Fruit fly (Drosophila melanogaster) whole organism, embryonic: ENCODE measurements around the gene TwdlF.
A peak's percentile ranks its signal among the peaks of the same experiment; 100 is the strongest.

Experiments
- Ada2b ChIP-seq: fragments of 200-800 bp; sonication (Bioruptor generic); IDR thresholded peaks from 2 replicates; pipeline ENCODE4 v1.3.6; 2022; ENCODE audit warnings: missing biosample characterization, missing genetic modification characterization
- Blimp-1 ChIP-seq: fragments of 200-800 bp; sonication (Bioruptor generic); optimal IDR thresholded peaks from 3 replicates; lab custom pipeline; 2018; ENCODE audit warnings: missing biosample characterization, missing genetic modification characterization, mild to moderate bottlenecking, moderate library complexity, missing genetic modification reagents
- C15 ChIP-seq: fragments of 200-800 bp; sonication (Bioruptor generic); IDR thresholded peaks from 3 replicates; pipeline ENCODE4 v1.3.6; 2022; ENCODE audit warnings: missing biosample characterization, missing genetic modification characterization
- CG12391 ChIP-seq: fragments of 200-800 bp; sonication (Bioruptor generic); optimal IDR thresholded peaks from 3 replicates; lab custom pipeline; 2018; ENCODE audit warnings: missing biosample characterization, mild to moderate bottlenecking, missing genetic modification characterization, moderate library complexity
- CG12769 ChIP-seq: fragments of 200-800 bp; sonication (Bioruptor generic); optimal IDR thresholded peaks from 2 replicates; lab custom pipeline; 2019; ENCODE audit warnings: missing biosample characterization, mild to moderate bottlenecking, missing genetic modification characterization, moderate library complexity
- CG13123 ChIP-seq: fragments of 200-800 bp; sonication (Bioruptor generic); optimal IDR thresholded peaks from 2 replicates; lab custom pipeline; 2016; ENCODE audit warnings: missing biosample characterization, missing genetic modification characterization
- CG13775 ChIP-seq: fragments of 200-800 bp; sonication (Bioruptor generic); optimal IDR thresholded peaks from 3 replicates; lab custom pipeline; 2017; ENCODE audit warnings: missing biosample characterization, mild to moderate bottlenecking, missing genetic modification characterization
- CG14965 ChIP-seq: fragments of 200-800 bp; sonication (Bioruptor generic); optimal IDR thresholded peaks from 2 replicates; lab custom pipeline; 2016; ENCODE audit warnings: missing biosample characterization, missing genetic modification characterization, borderline replicate concordance
- CG17568 ChIP-seq: fragments of 200-800 bp; sonication (Bioruptor generic); optimal IDR thresholded peaks from 2 replicates; lab custom pipeline; 2018; ENCODE audit warnings: missing biosample characterization, mild to moderate bottlenecking, missing genetic modification characterization, moderate library complexity
- CG17912 ChIP-seq: fragments of 200-800 bp; sonication (Bioruptor generic); optimal IDR thresholded peaks from 2 replicates; lab custom pipeline; 2018; ENCODE audit warnings: missing biosample characterization, mild to moderate bottlenecking, missing genetic modification characterization
- CG18476 ChIP-seq: fragments of 200-800 bp; sonication (Bioruptor generic); optimal IDR thresholded peaks from 2 replicates; lab custom pipeline; 2016; ENCODE audit warnings: missing biosample characterization, mild to moderate bottlenecking, missing genetic modification characterization
- CG2199 ChIP-seq: fragments of 200-800 bp; sonication (Bioruptor generic); IDR thresholded peaks from 3 replicates; pipeline ENCODE4 v1.3.6; 2022; ENCODE audit warnings: missing biosample characterization, missing genetic modification characterization
- CG3407 ChIP-seq: fragments of 200-800 bp; sonication (Bioruptor generic); optimal IDR thresholded peaks from 2 replicates; lab custom pipeline; 2018; ENCODE audit warnings: missing biosample characterization, mild to moderate bottlenecking, missing genetic modification characterization
- CG3995 ChIP-seq: fragments of 200-800 bp; sonication (Bioruptor generic); optimal IDR thresholded peaks from 3 replicates; lab custom pipeline; 2016; ENCODE audit warnings: missing biosample characterization, missing genetic modification characterization
- CG4820 ChIP-seq: fragments of 200-800 bp; sonication (Bioruptor generic); optimal IDR thresholded peaks from 3 replicates; lab custom pipeline; 2016; ENCODE audit warnings: missing biosample characterization, missing genetic modification characterization
- CG6272 ChIP-seq: fragments of 200-800 bp; sonication (Bioruptor generic); IDR thresholded peaks from 2 replicates; pipeline ENCODE4 v1.3.6; 2022; ENCODE audit warnings: missing biosample characterization, missing genetic modification characterization
- CG6689 ChIP-seq: fragments of 200-800 bp; sonication (Bioruptor generic); IDR thresholded peaks from 2 replicates; pipeline ENCODE4 v1.3.6; 2022; ENCODE audit warnings: missing biosample characterization, missing genetic modification characterization
- CG6765 ChIP-seq: fragments of 200-800 bp; sonication (Bioruptor generic); optimal IDR thresholded peaks from 3 replicates; lab custom pipeline; 2017; ENCODE audit warnings: missing biosample characterization, mild to moderate bottlenecking, missing genetic modification characterization
- CG7556 ChIP-seq: fragments of 200-800 bp; sonication (Bioruptor generic); optimal IDR thresholded peaks from 2 replicates; lab custom pipeline; 2017; ENCODE audit warnings: missing biosample characterization, mild to moderate bottlenecking, missing genetic modification characterization
- CG9215 ChIP-seq: fragments of 200-800 bp; sonication (Bioruptor generic); IDR thresholded peaks from 2 replicates; pipeline ENCODE4 v1.3.6; 2022; ENCODE audit warnings: missing biosample characterization, missing genetic modification characterization
- CG9437 ChIP-seq: fragments of 200-800 bp; sonication (Bioruptor generic); optimal IDR thresholded peaks from 2 replicates; lab custom pipeline; 2018; ENCODE audit warnings: missing biosample characterization, mild to moderate bottlenecking, missing genetic modification characterization
- HHEX ChIP-seq: fragments of 200-800 bp; sonication (Bioruptor generic); optimal IDR thresholded peaks from 3 replicates; lab custom pipeline; 2017; ENCODE audit warnings: missing biosample characterization, mild to moderate bottlenecking, missing genetic modification characterization, missing genetic modification reagents
- Kr ChIP-seq: fragments of 200-800 bp; sonication (Bioruptor generic); optimal IDR thresholded peaks from 2 replicates; lab custom pipeline; 2017; ENCODE audit warnings: missing biosample characterization, mild to moderate bottlenecking, missing genetic modification characterization
- Mad ChIP-seq: fragments of 200-800 bp; sonication (Bioruptor generic); optimal IDR thresholded peaks from 2 replicates; lab custom pipeline; 2016; ENCODE audit warnings: missing biosample characterization, missing genetic modification characterization
- NFAT ChIP-seq: fragments of 200-800 bp; sonication (Bioruptor generic); IDR thresholded peaks from 2 replicates; pipeline ENCODE4 v1.3.6; 2022; ENCODE audit warnings: missing biosample characterization, missing genetic modification characterization
- NfI ChIP-seq: fragments of 200-800 bp; sonication (Bioruptor generic); optimal IDR thresholded peaks from 3 replicates; lab custom pipeline; 2018; ENCODE audit warnings: missing biosample characterization, mild to moderate bottlenecking, missing genetic modification characterization, moderate library complexity
- Six4 ChIP-seq: fragments of 200-800 bp; sonication (Bioruptor generic); optimal IDR thresholded peaks from 2 replicates; lab custom pipeline; 2016; ENCODE audit warnings: missing biosample characterization, missing genetic modification characterization
- Sox100B ChIP-seq: fragments of 200-800 bp; sonication (Bioruptor generic); optimal IDR thresholded peaks from 3 replicates; lab custom pipeline; 2018; ENCODE audit warnings: missing biosample characterization, mild to moderate bottlenecking, missing genetic modification characterization
- Sox102F ChIP-seq: fragments of 200-800 bp; sonication (Bioruptor generic); optimal IDR thresholded peaks from 2 replicates; lab custom pipeline; 2018; ENCODE audit warnings: missing biosample characterization, mild to moderate bottlenecking, missing genetic modification characterization, moderate library complexity
- amos ChIP-seq: fragments of 200-800 bp; sonication (Bioruptor generic); IDR thresholded peaks from 2 replicates; pipeline ENCODE4 v1.3.6; 2022; ENCODE audit warnings: missing biosample characterization, missing genetic modification characterization; ENCODE audit not compliant: partially characterized antibody
- cad ChIP-seq: fragments of >200 bp; optimal IDR thresholded peaks from 2 replicates; lab custom pipeline; 2017; ENCODE audit warnings: missing biosample characterization, missing genetic modification characterization
- cwo ChIP-seq: fragments of 200-800 bp; sonication (Bioruptor generic); optimal IDR thresholded peaks from 3 replicates; lab custom pipeline; 2017; ENCODE audit warnings: missing biosample characterization, missing genetic modification characterization, mild to moderate bottlenecking, moderate library complexity, missing genetic modification reagents
- dimm ChIP-seq: fragments of 200-800 bp; sonication (Bioruptor generic); IDR thresholded peaks from 2 replicates; pipeline ENCODE4 v1.3.6; 2022; ENCODE audit warnings: missing biosample characterization, missing genetic modification characterization
- dysf ChIP-seq: fragments of 200-800 bp; sonication (Bioruptor generic); IDR thresholded peaks from 3 replicates; pipeline ENCODE4 v1.3.6; 2022; ENCODE audit warnings: missing biosample characterization, missing genetic modification characterization
- exex ChIP-seq: fragments of 200-800 bp; sonication (Bioruptor generic); optimal IDR thresholded peaks from 4 replicates; lab custom pipeline; 2018; ENCODE audit warnings: missing biosample characterization, mild to moderate bottlenecking, missing genetic modification characterization, moderate library complexity
- fd96Cb ChIP-seq: fragments of 200-800 bp; sonication (Bioruptor generic); optimal IDR thresholded peaks from 2 replicates; lab custom pipeline; 2018; ENCODE audit warnings: missing biosample characterization, mild to moderate bottlenecking, missing genetic modification characterization, moderate library complexity
- grau ChIP-seq: fragments of 200-800 bp; optimal IDR thresholded peaks from 3 replicates; lab custom pipeline; 2019; ENCODE audit warnings: missing biosample characterization, mild to moderate bottlenecking, missing genetic modification characterization, moderate library complexity
- gro ChIP-seq: fragments of 200-800 bp; sonication (Bioruptor generic); optimal IDR thresholded peaks from 2 replicates; lab custom pipeline; 2016; ENCODE audit warnings: missing biosample characterization, missing genetic modification characterization
- hbn ChIP-seq: fragments of 200-800 bp; sonication (Bioruptor generic); IDR thresholded peaks from 2 replicates; pipeline ENCODE4 v1.3.6; 2022; ENCODE audit warnings: missing biosample characterization, missing genetic modification characterization; ENCODE audit not compliant: partially characterized antibody
- her ChIP-seq: fragments of 200-800 bp; sonication (Bioruptor generic); optimal IDR thresholded peaks from 2 replicates; lab custom pipeline; 2016; ENCODE audit warnings: missing biosample characterization, missing genetic modification characterization
- insv ChIP-seq, 2 experiments: fragments of 200-800 bp; sonication (Bioruptor generic); optimal IDR thresholded peaks; 3 replicates each; lab custom pipeline; 2016 to 2018; ENCODE audit warnings: missing biosample characterization in 2 of 2, missing genetic modification characterization in 2 of 2
- jing ChIP-seq: fragments of 200-800 bp; sonication (Bioruptor generic); optimal IDR thresholded peaks from 2 replicates; lab custom pipeline; 2018; ENCODE audit warnings: missing biosample characterization, mild to moderate bottlenecking, missing genetic modification characterization
- pros ChIP-seq: fragments of 200-800 bp; sonication (Bioruptor generic); optimal IDR thresholded peaks from 3 replicates; lab custom pipeline; 2019; ENCODE audit warnings: missing biosample characterization, mild to moderate bottlenecking, missing genetic modification characterization, moderate library complexity
- rib ChIP-seq: fragments of 200-800 bp; sonication (Bioruptor generic); IDR thresholded peaks from 2 replicates; pipeline ENCODE4 v1.3.6; 2022; ENCODE audit warnings: missing biosample characterization, missing genetic modification characterization
- trh ChIP-seq: fragments of 200-800 bp; sonication (Bioruptor generic); optimal IDR thresholded peaks from 2 replicates; lab custom pipeline; 2016; ENCODE audit warnings: missing biosample characterization, missing genetic modification characterization
- z ChIP-seq: fragments of 200-800 bp; sonication (Bioruptor generic); IDR thresholded peaks from 3 replicates; pipeline ENCODE4 v1.3.6; 2022; ENCODE audit warnings: missing biosample characterization, missing genetic modification characterization

The TwdlF gene

dm6 chr3R:4214038-4214437 lies 32.8 kb upstream of the TwdlF start (continued):
- TF ChIP-seq gro (GFP tag; lab: Kevin White, UChicago), result no peak
- peak; percentile 45; the same call in 1 of the 3 replicates for TF ChIP-seq C15 (GFP tag; lab: Robert Waterston, UW)
- peak; percentile 64 for TF ChIP-seq Six4 (GFP tag; lab: Kevin White, UChicago)
- no peak for TF ChIP-seq CG17568
- peak; percentile 57 for TF ChIP-seq cwo (GFP tag; lab: Kevin White, UChicago)
- TF ChIP-seq NfI (GFP tag; lab: Kevin White, UChicago), result peak; percentile 70
- TF ChIP-seq her (GFP tag; lab: Kevin White, UChicago), result peak; percentile 70
- TF ChIP-seq exex (tag; lab: Kevin White, UChicago), result no peak
- TF ChIP-seq HHEX (GFP tag; lab: Kevin White, UChicago), result peak; percentile 81
- TF ChIP-seq Sox102F, result peak; percentile 87
- TF ChIP-seq dimm (GFP tag; lab: Robert Waterston, UW), result peak; percentile 77

- TF ChIP-seq Blimp-1 (GFP tag; lab: Kevin White, UChicago), result peak; percentile 60
- no peak for TF ChIP-seq CG2199 (GFP tag; lab: Robert Waterston, UW)
Observed at dm6 chr3R:4214601-4215000, 32.2 kb upstream of the TwdlF start.

- TF ChIP-seq Mad (GFP tag; lab: Kevin White, UChicago) (peak; percentile 52), NFAT (GFP tag; lab: Robert Waterston, UW) (peak; percentile 67), CG13123 (no peak), CG6765 (peak; percentile 73), dysf (peak; percentile 90), rib (peak; percentile 75; the same call in 1 of the 2 replicates), CG9215 (GFP tag; lab: Robert Waterston, UW) (peak; percentile 71), CG14965 (GFP tag; lab: Kevin White, UChicago) (no peak), amos (no peak), trh (GFP tag; lab: Kevin White, UChicago) (no peak), Ada2b (peak; percentile 77), z (GFP tag; lab: Robert Waterston, UW) (0 out of 3 replicates have a peak, but pooled peaks have one; percentile 45), cad (GFP tag; lab: Kevin White, UChicago) (no peak), hbn (GFP tag; lab: Robert Waterston, UW) (no peak), pros (peak; percentile 12), CG3995 (peak; percentile 12), CG3407 (peak; percentile 2), CG12769 (tag; lab: Kevin White, UChicago) (peak; percentile 71), CG12391 (tag; lab: Kevin White, UChicago) (peak; percentile 47), CG17912 (GFP tag; lab: Kevin White, UChicago) (peak; percentile 21), HHEX (GFP tag; lab: Kevin White, UChicago) (peak; percentile 69), Sox100B (GFP tag; lab: Kevin White, UChicago) (peak; percentile 70), CG13775 (GFP tag; lab: Kevin White, UChicago) (peak; percentile 51), CG4820 (GFP tag; lab: Kevin White, UChicago) (peak; percentile 39), CG6272 (peak; percentile 68), insv (GFP tag; optimal IDR thresholded peaks at IDR 0.05; lab: Kevin White, UChicago) (no peak), CG6689 (GFP tag; lab: Robert Waterston, UW) (peak; percentile 79), CG7556 (peak; percentile 69), Kr (no peak), CG9437 (GFP tag; lab: Kevin White, UChicago) (peak; percentile 31), grau (peak; percentile 75), jing (GFP tag; lab: Kevin White, UChicago) (peak; percentile 58), CG18476 (GFP tag; lab: Kevin White, UChicago) (no peak), fd96Cb (tag; lab: Kevin White, UChicago) (peak; percentile 40)
Observed at dm6 chr3R:4215264-4215993, 31.4 kb upstream of the TwdlF start, which contains the start of gene CG14636. Gene CG14636, minus strand, starts transcription at chr3R:4215314.
